Worm (Caenorhabditis elegans) whole organism, L2 larva: ENCODE data around the gene fmo-4.

Source experiments
- F13H6.1 ChIP-seq: sonication (generic microtip); optimal IDR thresholded peaks from 2 replicates; lab custom pipeline; 2016; ENCODE audit warnings: missing genetic modification characterization, missing compliant biosample characterization
- R02D3.7 ChIP-seq: fragments of 150-350 bp; optimal IDR thresholded peaks from 2 replicates; lab custom pipeline; 2014; ENCODE audit warnings: missing biosample characterization, missing genetic modification characterization
- ZK546.5 ChIP-seq: sonication (generic microtip); optimal IDR thresholded peaks from 2 replicates; lab custom pipeline; 2017; ENCODE audit warnings: missing biosample characterization, missing genetic modification characterization
- ama-1 ChIP-seq: fragments of 150-350 bp; optimal IDR thresholded peaks from 2 replicates; lab custom pipeline; 2018; ENCODE audit warnings: inconsistent platforms
- blmp-1 ChIP-seq: sonication (generic microtip); optimal IDR thresholded peaks from 2 replicates; lab custom pipeline; 2017; ENCODE audit warnings: missing genetic modification characterization, mild to moderate bottlenecking, missing compliant biosample characterization, antibody characterized with exemption, moderate library complexity; ENCODE audit not compliant: insufficient read depth
- ceh-82 ChIP-seq: fragments of 150-350 bp; optimal IDR thresholded peaks from 2 replicates; lab custom pipeline; 2014; ENCODE audit warnings: missing biosample characterization, missing genetic modification characterization
- dmd-4 ChIP-seq: sonication (generic microtip); optimal IDR thresholded peaks from 2 replicates; lab custom pipeline; 2017; ENCODE audit warnings: missing biosample characterization, missing genetic modification characterization
- egl-27 ChIP-seq: sonication (generic microtip); optimal IDR thresholded peaks from 3 replicates; lab custom pipeline; 2017; ENCODE audit warnings: missing biosample characterization, missing genetic modification reagents, missing genetic modification characterization
- elt-1 ChIP-seq: fragments of 150-350 bp; optimal IDR thresholded peaks from 2 replicates; lab custom pipeline; 2014; ENCODE audit warnings: missing biosample characterization, missing genetic modification characterization
- elt-3 ChIP-seq: sonication (generic microtip); optimal IDR thresholded peaks from 2 replicates; lab custom pipeline; 2017; ENCODE audit warnings: missing biosample characterization, missing genetic modification characterization
- fos-1 ChIP-seq: fragments of 150-350 bp; optimal IDR thresholded peaks from 2 replicates; lab custom pipeline; 2014; ENCODE audit warnings: missing biosample characterization, missing genetic modification characterization
- gmeb-1 ChIP-seq: fragments of 150-350 bp; optimal IDR thresholded peaks from 2 replicates; lab custom pipeline; 2014; ENCODE audit warnings: missing biosample characterization, missing genetic modification characterization
- lin-11 ChIP-seq: fragments of 150-350 bp; sonication (generic microtip); optimal IDR thresholded peaks from 2 replicates; lab custom pipeline; 2014; ENCODE audit warnings: missing biosample characterization, missing genetic modification characterization, inconsistent platforms, mixed read lengths
- lin-13 ChIP-seq: fragments of 150-350 bp; optimal IDR thresholded peaks from 2 replicates; lab custom pipeline; 2014; ENCODE audit warnings: missing biosample characterization, missing genetic modification reagents, missing genetic modification characterization
- lin-39 ChIP-seq: fragments of 150-350 bp; optimal IDR thresholded peaks from 2 replicates; lab custom pipeline; 2014; ENCODE audit warnings: missing biosample characterization, missing genetic modification reagents, missing genetic modification characterization
- lsy-2 ChIP-seq, 2 experiments: fragments of 150-350 bp in 1 of 2; sonication (generic microtip) in 1 of 2; optimal IDR thresholded peaks; 2 replicates each; lab custom pipeline; 2014 to 2017; ENCODE audit warnings: missing biosample characterization in 2 of 2, missing genetic modification characterization in 2 of 2
- mab-5 ChIP-seq: fragments of 150-350 bp; optimal IDR thresholded peaks from 2 replicates; lab custom pipeline; 2014; ENCODE audit warnings: missing biosample characterization, missing genetic modification characterization
- nhr-11 ChIP-seq: fragments of 150-350 bp; optimal IDR thresholded peaks from 2 replicates; lab custom pipeline; 2014; ENCODE audit warnings: missing biosample characterization, missing genetic modification characterization
- nhr-12 ChIP-seq: fragments of 150-350 bp; optimal IDR thresholded peaks from 2 replicates; lab custom pipeline; 2014; ENCODE audit warnings: missing biosample characterization, missing genetic modification characterization
- nhr-129 ChIP-seq: fragments of 150-350 bp; optimal IDR thresholded peaks from 2 replicates; lab custom pipeline; 2014; ENCODE audit warnings: missing biosample characterization, missing genetic modification characterization
- nhr-23 ChIP-seq: fragments of 150-350 bp; optimal IDR thresholded peaks from 2 replicates; lab custom pipeline; 2014; ENCODE audit warnings: missing biosample characterization, missing genetic modification reagents, missing genetic modification characterization
- nhr-25 ChIP-seq: fragments of 150-350 bp; sonication (generic microtip); optimal IDR thresholded peaks from 3 replicates; lab custom pipeline; 2014; ENCODE audit warnings: missing biosample characterization, missing genetic modification characterization
- nhr-6 ChIP-seq: fragments of 150-350 bp; optimal IDR thresholded peaks from 2 replicates; lab custom pipeline; 2014; ENCODE audit warnings: missing biosample characterization, missing genetic modification characterization
- peb-1 ChIP-seq: fragments of 150-350 bp; optimal IDR thresholded peaks from 2 replicates; lab custom pipeline; 2014; ENCODE audit warnings: missing biosample characterization, missing genetic modification characterization
- sem-4 ChIP-seq: fragments of 150-350 bp; optimal IDR thresholded peaks from 2 replicates; lab custom pipeline; 2014; ENCODE audit warnings: missing biosample characterization, missing genetic modification reagents, missing genetic modification characterization
- sma-9 ChIP-seq, 2 experiments: fragments of 150-350 bp in 1 of 2; sonication (generic microtip) in 1 of 2; optimal IDR thresholded peaks; 2 replicates each; lab custom pipeline; 2014 to 2016; ENCODE audit warnings: missing genetic modification characterization in 2 of 2, mild to moderate bottlenecking in 1 of 2, missing biosample characterization in 1 of 2, missing compliant biosample characterization in 1 of 2, missing genetic modification reagents in 1 of 2, moderate library complexity in 1 of 2
- unc-39 ChIP-seq: fragments of 150-350 bp; optimal IDR thresholded peaks from 2 replicates; lab custom pipeline; 2014; ENCODE audit warnings: missing biosample characterization, missing genetic modification characterization
- unc-55 ChIP-seq: fragments of 150-350 bp; sonication (generic microtip); optimal IDR thresholded peaks from 3 replicates; lab custom pipeline; 2014; ENCODE audit warnings: missing biosample characterization, missing genetic modification reagents, missing genetic modification characterization
- zag-1 ChIP-seq: fragments of 150-350 bp; optimal IDR thresholded peaks from 2 replicates; lab custom pipeline; 2014; ENCODE audit warnings: missing biosample characterization, missing genetic modification characterization
- ztf-11 ChIP-seq: sonication (generic microtip); optimal IDR thresholded peaks from 2 replicates; lab custom pipeline; 2017; ENCODE audit warnings: missing biosample characterization, missing genetic modification characterization

fmo-4 gene

DNA sequence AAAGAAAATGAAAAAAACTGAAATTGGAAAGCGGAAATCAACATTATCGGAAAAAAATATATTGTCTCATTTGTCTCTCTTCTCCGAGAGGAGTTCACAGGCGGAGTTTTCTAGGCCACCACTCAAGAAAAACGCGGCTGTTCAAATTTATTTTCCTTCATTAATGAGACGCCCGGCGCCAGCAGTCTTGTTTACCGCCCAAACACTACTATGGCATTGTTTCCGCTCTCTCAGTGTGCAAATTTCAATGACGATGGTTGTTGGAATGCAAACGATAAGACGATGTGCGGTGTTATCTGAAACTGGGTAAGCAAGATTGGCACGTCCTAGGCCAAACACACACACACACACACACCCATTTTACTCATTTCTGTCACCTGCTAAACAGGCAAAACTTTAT is 49.8 kb downstream of the fmo-4 start, which contains the start of gene cav-2 (continued):
- TF ChIP-seq mab-5 (tag; lab: Kevin White, UChicago) (peak; percentile 73), elt-1 (no peak), R02D3.7 (tag; lab: Kevin White, UChicago) (no peak), lin-11 (tag; lab: Kevin White, UChicago) (peak; percentile 34), fos-1 (tag; lab: Kevin White, UChicago) (peak; percentile 87), elt-3 (tag; lab: Kevin White, UChicago) (no peak), unc-39 (no peak), nhr-25 (tag; lab: Kevin White, UChicago) (peak; percentile 72), egl-27 (peak; percentile 36), nhr-129 (peak; percentile 48), sma-9 (GFP tag; optimal IDR thresholded peaks at IDR 0.05; lab: Kevin White, UChicago) (peak; percentile 85), sma-9 (tag; optimal IDR thresholded peaks at IDR 0.05; lab: Kevin White, UChicago) (no peak), ZK546.5 (tag; lab: Kevin White, UChicago) (no peak), nhr-23 (tag; lab: Kevin White, UChicago) (no peak), nhr-11 (no peak), ama-1 (lab: Kevin White, UChicago) (no peak), nhr-6 (tag; lab: Kevin White, UChicago) (no peak)
- TF ChIP-seq, all 48 proteins: peak for 19

DNA sequence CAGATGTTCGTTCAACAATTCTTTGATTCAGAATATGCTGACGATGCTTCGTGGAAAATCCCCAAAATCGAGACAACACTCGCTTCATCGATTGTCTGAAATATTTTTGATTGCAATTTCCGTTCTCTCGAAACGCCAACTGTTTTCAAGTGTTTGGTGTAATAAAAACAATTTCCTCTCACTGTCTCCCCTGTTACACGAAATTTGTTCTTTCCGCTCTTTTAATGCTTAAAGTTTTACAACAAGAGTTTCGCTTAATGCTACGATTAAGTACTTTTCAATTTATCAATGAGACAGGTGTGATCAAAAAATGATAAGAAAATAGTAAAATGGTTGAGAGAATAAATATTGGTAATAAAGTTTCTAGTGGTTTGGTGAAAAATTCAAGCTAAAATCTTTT is 50.2 kb downstream of the fmo-4 start, which contains the start of gene C56A3.6:
C56A3.6 (minus strand) TSS at position 101 of the 400 bp plus-strand sequence.
- no peak for TF ChIP-seq ceh-82 (tag; lab: Kevin White, UChicago)
- TF ChIP-seq nhr-25 (tag; lab: Kevin White, UChicago): no peak
- no peak for TF ChIP-seq lsy-2 (tag; optimal IDR thresholded peaks at IDR 0.05; lab: Kevin White, UChicago)
- no peak for TF ChIP-seq sem-4 (tag; lab: Kevin White, UChicago)
- no peak for TF ChIP-seq peb-1
- no peak for TF ChIP-seq ZK546.5 (tag; lab: Kevin White, UChicago)
- TF ChIP-seq unc-55 (GFP tag; lab: Kevin White, UChicago): no peak
- TF ChIP-seq ztf-11 (tag; lab: Kevin White, UChicago): no peak
- no peak for TF ChIP-seq lin-13
- no peak for TF ChIP-seq dmd-4 (tag; lab: Kevin White, UChicago)
- TF ChIP-seq lin-11 (tag; lab: Kevin White, UChicago): no peak
- TF ChIP-seq lin-39: no peak
- no peak for TF ChIP-seq ama-1 (lab: Kevin White, UChicago)
- no peak for TF ChIP-seq mab-5 (tag; lab: Kevin White, UChicago)
- no peak for TF ChIP-seq zag-1 (tag; lab: Kevin White, UChicago)
- no peak for TF ChIP-seq nhr-12 (tag; lab: Kevin White, UChicago)
- no peak for TF ChIP-seq nhr-129
- no peak for TF ChIP-seq blmp-1 (tag; lab: Kevin White, UChicago)
- TF ChIP-seq F13H6.1 (tag; lab: Kevin White, UChicago): no peak
- no peak for TF ChIP-seq gmeb-1 (tag; lab: Kevin White, UChicago)
- TF ChIP-seq, all 48 proteins: peak for 0
